Fruit fly (Drosophila melanogaster) Kc167 (cell line): ENCODE measurements around the gene CG9926.

Experiments used
- Myc ChIP-seq: fragments of >200 bp; optimal IDR thresholded peaks from 2 replicates; lab custom pipeline; 2017; ENCODE audit warnings: missing external identifiers
- Sin3A ChIP-seq: fragments of >200 bp; optimal IDR thresholded peaks from 2 replicates; lab custom pipeline; 2018; ENCODE audit warnings: missing external identifiers
- h ChIP-seq: fragments of >200 bp; optimal IDR thresholded peaks from 3 replicates; lab custom pipeline; 2018; ENCODE audit warnings: missing external identifiers
- insv ChIP-seq: fragments of >200 bp; optimal IDR thresholded peaks from 3 replicates; lab custom pipeline; 2018; ENCODE audit warnings: missing external identifiers
- psq ChIP-seq: fragments of >200 bp; optimal IDR thresholded peaks from 2 replicates; lab custom pipeline; 2017; ENCODE audit warnings: missing external identifiers
- ttk ChIP-seq: sonication (Bioruptor generic); optimal IDR thresholded peaks from 2 replicates; lab custom pipeline; 2017; ENCODE audit warnings: missing external identifiers

Gene CG9926

dm6 chr3R:13971728-13972448, 20.9 kb upstream of the CG9926 start:
- no peak for TF ChIP-seq Myc (lab: Kevin White, UChicago)
- TF ChIP-seq insv (lab: Kevin White, UChicago), result no peak

DNA sequence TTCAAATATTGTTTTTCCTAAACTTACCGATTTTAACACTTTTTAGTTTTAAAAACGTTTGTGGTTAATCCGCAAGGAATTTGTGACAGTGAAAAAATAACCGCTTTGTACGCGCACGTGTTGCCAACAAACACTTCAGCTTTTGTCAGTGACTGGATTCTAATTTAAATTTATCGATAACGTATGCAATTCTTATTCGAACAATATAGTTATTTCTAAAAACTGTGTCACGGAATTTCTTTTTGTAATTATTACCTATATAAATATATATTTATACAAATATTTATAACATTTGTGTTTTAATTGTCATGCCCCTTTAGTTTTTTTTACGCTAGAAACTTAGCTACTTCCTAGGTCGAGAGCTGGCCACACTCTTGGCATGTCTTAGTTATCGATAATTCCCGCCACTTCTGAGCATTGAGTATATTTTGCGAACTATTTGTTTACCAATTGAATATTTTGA, 13.6 kb upstream of the CG9926 start, which contains the start of gene Orc2:
Gene Orc2, plus strand, starts transcription at position 373 of the 463 bp plus-strand sequence.
- no peak for TF ChIP-seq Sin3A (lab: Kevin White, UChicago)

DNA sequence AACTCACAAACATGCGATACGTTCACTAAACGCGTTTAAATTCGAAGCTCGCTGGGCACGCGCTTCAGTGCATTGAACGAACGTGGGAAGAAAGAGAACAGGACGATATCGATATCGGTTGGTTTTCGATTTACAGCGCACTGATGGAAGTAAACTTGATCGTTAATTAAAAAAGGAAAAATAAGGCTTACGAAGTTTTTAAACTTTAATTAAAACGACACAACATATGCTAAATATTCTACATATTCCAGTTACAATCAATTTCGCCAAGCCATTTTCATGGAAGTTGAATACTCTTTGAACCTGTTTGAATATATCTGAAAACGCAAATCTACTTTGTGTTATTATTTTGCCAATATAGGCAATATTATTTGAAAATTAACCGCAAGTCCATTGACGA, 13.1 kb upstream of the CG9926 start, which contains the start of gene Kots:
Gene Kots, minus strand, starts transcription at position 101 of the 400 bp plus-strand sequence.
- TF ChIP-seq Myc (lab: Kevin White, UChicago), result no peak
- no peak for TF ChIP-seq h
- no peak for TF ChIP-seq insv (lab: Kevin White, UChicago)
- no peak for TF ChIP-seq ttk (lab: Kevin White, UChicago)
- TF ChIP-seq Sin3A (lab: Kevin White, UChicago), result no peak
- TF ChIP-seq psq (lab: Kevin White, UChicago), result no peak

DNA sequence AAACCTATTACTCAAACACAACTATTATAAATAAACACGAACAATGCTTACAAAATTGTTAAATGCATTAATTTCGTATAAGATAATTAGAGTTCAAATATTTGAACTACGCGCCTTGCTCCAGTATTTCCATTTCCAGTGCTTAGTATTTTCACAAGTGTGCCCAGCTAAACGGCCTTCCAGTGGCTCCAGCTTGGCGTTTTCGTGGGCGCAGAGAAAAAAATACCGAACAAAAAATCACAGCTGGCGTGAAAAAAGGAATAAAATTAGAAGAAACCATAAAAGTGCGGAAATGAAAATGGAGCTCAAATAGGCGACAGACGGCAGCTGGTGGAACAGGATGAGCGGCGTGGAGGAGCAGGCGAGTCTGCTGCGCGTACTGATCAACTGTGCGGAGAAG, 7.6 kb upstream of the CG9926 start, which contains the start of gene Ipp:
Gene Ipp, plus strand, starts transcription at position 208 of the 400 bp plus-strand sequence.
- no peak for TF ChIP-seq h
- TF ChIP-seq insv (lab: Kevin White, UChicago), result no peak
- no peak for TF ChIP-seq psq (lab: Kevin White, UChicago)
- TF ChIP-seq Sin3A (lab: Kevin White, UChicago), result no peak
- no peak for TF ChIP-seq ttk (lab: Kevin White, UChicago)
- no peak for TF ChIP-seq Myc (lab: Kevin White, UChicago)

- TF ChIP-seq insv (lab: Kevin White, UChicago), result no peak
Measured at dm6 chr3R:13956809-13957351, 5.9 kb upstream of the CG9926 start.

- no peak for TF ChIP-seq Myc (lab: Kevin White, UChicago)
- TF ChIP-seq insv (lab: Kevin White, UChicago), result no peak
- no peak for TF ChIP-seq Sin3A (lab: Kevin White, UChicago)
- no peak for TF ChIP-seq h
- TF ChIP-seq ttk (lab: Kevin White, UChicago), result no peak
- TF ChIP-seq psq (lab: Kevin White, UChicago), result no peak
Measured at dm6 chr3R:13955227-13955626, 4.3 kb upstream of the CG9926 start.

DNA sequence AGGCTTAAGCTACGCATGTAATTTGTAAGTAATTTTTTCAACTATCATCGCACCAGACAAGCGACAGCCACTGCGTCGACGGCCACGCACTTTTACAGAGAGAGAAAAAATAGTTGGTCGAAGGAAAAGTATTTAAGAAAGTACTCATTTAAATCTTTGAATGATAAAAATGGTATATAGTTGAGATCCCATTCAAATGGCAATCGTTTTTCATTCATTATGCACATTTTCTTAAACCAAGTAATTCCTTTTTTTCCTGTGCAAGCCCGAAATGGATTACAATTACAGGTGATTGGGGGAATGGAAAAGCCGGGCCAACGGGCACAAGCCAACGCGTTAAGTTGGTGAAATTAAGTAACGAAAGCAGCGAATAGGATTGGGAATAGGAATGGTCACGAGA, 1.4 kb upstream of the CG9926 start:
- TF ChIP-seq psq (lab: Kevin White, UChicago) (no peak), h (no peak), Sin3A (lab: Kevin White, UChicago) (no peak), ttk (lab: Kevin White, UChicago) (no peak), Myc (lab: Kevin White, UChicago) (no peak), insv (lab: Kevin White, UChicago) (no peak)

DNA sequence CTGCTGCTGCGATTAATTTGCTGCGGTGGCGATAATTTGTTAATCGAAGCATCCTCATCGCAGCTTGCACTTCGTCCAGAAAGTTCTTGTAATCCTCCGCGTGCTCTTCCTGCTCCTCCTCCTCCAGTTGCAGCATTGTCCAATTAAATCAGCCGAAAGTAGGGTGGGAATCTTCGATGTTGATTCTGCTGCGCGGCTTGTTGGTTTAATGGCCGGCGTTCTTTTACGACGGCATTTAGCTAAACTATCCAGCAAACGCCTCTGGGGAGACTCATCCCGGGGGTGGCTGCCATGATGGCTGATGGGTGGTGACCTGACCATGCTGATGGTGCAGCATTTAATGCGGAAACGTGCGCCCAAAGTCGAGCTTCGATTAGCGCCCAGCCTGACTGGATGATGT, 1.4 kb downstream of the CG9926 start:
- TF ChIP-seq Sin3A (lab: Kevin White, UChicago) (no peak), ttk (lab: Kevin White, UChicago) (no peak), insv (lab: Kevin White, UChicago) (no peak), h (no peak), Myc (lab: Kevin White, UChicago) (no peak), psq (lab: Kevin White, UChicago) (no peak)

- TF ChIP-seq Myc (lab: Kevin White, UChicago) (no peak), insv (lab: Kevin White, UChicago) (no peak), h (no peak), ttk (lab: Kevin White, UChicago) (no peak), psq (lab: Kevin White, UChicago) (no peak), Sin3A (lab: Kevin White, UChicago) (no peak)
Measured at dm6 chr3R:13948237-13948636, 2.7 kb downstream of the CG9926 start, which contains the start of gene CG31517. Gene CG31517, plus strand, starts transcription at chr3R:13948420.

dm6 chr3R:13947415-13947814, 3.5 kb downstream of the CG9926 start:
- no peak for TF ChIP-seq ttk (lab: Kevin White, UChicago)
- TF ChIP-seq insv (lab: Kevin White, UChicago), result no peak
- TF ChIP-seq h, result no peak
- TF ChIP-seq psq (lab: Kevin White, UChicago), result no peak
- TF ChIP-seq Myc (lab: Kevin White, UChicago), result no peak
- TF ChIP-seq Sin3A (lab: Kevin White, UChicago), result no peak

dm6 chr3R:13946117-13946516, 4.8 kb downstream of the CG9926 start:
- no peak for TF ChIP-seq ttk (lab: Kevin White, UChicago)
- TF ChIP-seq insv (lab: Kevin White, UChicago), result no peak
- no peak for TF ChIP-seq psq (lab: Kevin White, UChicago)
- no peak for TF ChIP-seq Myc (lab: Kevin White, UChicago)
- TF ChIP-seq h, result no peak
- no peak for TF ChIP-seq Sin3A (lab: Kevin White, UChicago)

DNA sequence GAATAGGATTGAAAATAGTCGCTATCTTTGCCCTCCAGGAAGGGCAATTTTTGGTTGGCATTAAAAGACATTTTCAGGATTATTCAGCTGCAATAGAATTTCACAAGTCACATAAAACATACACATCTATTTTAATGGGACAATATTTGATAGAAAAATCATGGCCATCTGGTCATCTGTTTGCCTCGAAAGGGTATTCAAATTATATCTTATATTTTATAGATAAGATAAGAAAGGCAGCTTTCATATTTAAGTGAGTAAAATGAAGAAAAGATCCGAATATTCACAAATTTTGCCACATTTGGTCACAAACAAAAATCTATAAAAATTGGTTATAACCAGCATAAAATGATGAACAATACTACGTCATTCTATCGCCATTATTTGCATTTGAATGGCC, 5.2 kb downstream of the CG9926 start, which contains the start of gene Art6:
Gene Art6, minus strand, starts transcription at position 101 of the 400 bp plus-strand sequence.
- TF ChIP-seq insv (lab: Kevin White, UChicago), result no peak
- no peak for TF ChIP-seq h
- TF ChIP-seq Myc (lab: Kevin White, UChicago), result no peak
- TF ChIP-seq psq (lab: Kevin White, UChicago), result no peak
- no peak for TF ChIP-seq ttk (lab: Kevin White, UChicago)
